Fruit fly (Drosophila melanogaster): ENCODE measurements around the gene GstZ1.

Gene GstZ1

DNA sequence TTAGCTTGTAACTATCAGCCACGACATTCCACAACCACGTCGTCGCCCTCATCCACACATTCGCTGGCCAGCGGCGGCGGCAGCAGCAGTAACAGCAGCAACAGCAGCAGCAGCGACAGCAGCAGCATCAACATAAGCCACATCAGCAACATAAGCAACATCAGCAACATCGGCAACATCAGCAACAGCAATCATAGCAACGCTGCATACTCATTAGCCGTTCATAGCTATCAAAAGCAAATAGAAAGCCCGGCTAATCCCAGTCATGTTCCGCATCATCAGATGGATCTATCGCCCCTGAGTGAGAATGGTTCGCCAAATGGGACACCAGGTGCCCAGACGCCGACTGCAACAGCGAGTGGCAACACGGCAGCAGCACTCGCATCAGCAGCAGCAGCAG is 15.2 kb downstream of the GstZ1 start:
- no peak for TF ChIP-seq N (GFP tag; optimal IDR thresholded peaks at IDR 0.05)
- peak; percentile 95 for TF ChIP-seq Dfd (GFP tag; optimal IDR thresholded peaks at IDR 0.05)

dm6 chr3R:9437618-9438017 is 18.7 kb downstream of the GstZ1 start:
- TF ChIP-seq Hr83 (GFP tag; optimal IDR thresholded peaks at IDR 0.05; ENCODE audit: poor library complexity, severe bottlenecking) (no peak), foxo (GFP tag; optimal IDR thresholded peaks at IDR 0.05) (no peak), usp (GFP tag; optimal IDR thresholded peaks at IDR 0.05) (no peak), Sp1 (GFP tag; optimal IDR thresholded peaks at IDR 0.05) (no peak), N (GFP tag; optimal IDR thresholded peaks at IDR 0.05) (no peak), jim (GFP tag; optimal IDR thresholded peaks at IDR 0.05) (no peak)

dm6 chr3R:9436358-9436972 is 19.9 kb downstream of the GstZ1 start:
- TF ChIP-seq CrebA (GFP tag; optimal IDR thresholded peaks at IDR 0.05; ENCODE audit: borderline replicate concordance) = peak; percentile 27
- peak; percentile 34 for TF ChIP-seq h (GFP tag; optimal IDR thresholded peaks at IDR 0.05)
- no peak for TF ChIP-seq Abd-B (GFP tag; optimal IDR thresholded peaks at IDR 0.05)
- peak; percentile 88 to 93 for TF ChIP-seq dl (GFP tag; optimal IDR thresholded peaks at IDR 0.05; ENCODE audit: insufficient read depth in 1 of 2, partially characterized antibody in 2 of 2)
- TF ChIP-seq HLH106 (tag; optimal IDR thresholded peaks at IDR 0.05) = no peak
- peak; percentile 8 for TF ChIP-seq OdsH (GFP tag; optimal IDR thresholded peaks at IDR 0.05)
- TF ChIP-seq woc (GFP tag; optimal IDR thresholded peaks at IDR 0.05) = no peak
- TF ChIP-seq Jra (GFP tag; optimal IDR thresholded peaks at IDR 0.05) = peak; percentile 9
- TF ChIP-seq jim (GFP tag; optimal IDR thresholded peaks at IDR 0.05) = no peak
- TF ChIP-seq Dfd (GFP tag; optimal IDR thresholded peaks at IDR 0.05) = no peak
- TF ChIP-seq br (GFP tag; optimal IDR thresholded peaks at IDR 0.05) = no peak
- no peak for TF ChIP-seq Myc (optimal IDR thresholded peaks at IDR 0.05)
- TF ChIP-seq Hnf4 (GFP tag; optimal IDR thresholded peaks at IDR 0.05) = no peak
- TF ChIP-seq Rel (GFP tag; optimal IDR thresholded peaks at IDR 0.05) = no peak
- TF ChIP-seq Rel (tag; optimal IDR thresholded peaks at IDR 0.05) = no peak
- TF ChIP-seq Dif (GFP tag; optimal IDR thresholded peaks at IDR 0.05; ENCODE audit: partially characterized antibody) = peak; percentile 96
- no peak for TF ChIP-seq Hr78 (GFP tag; optimal IDR thresholded peaks at IDR 0.05)
- no peak for TF ChIP-seq sv (GFP tag; optimal IDR thresholded peaks at IDR 0.05)
- TF ChIP-seq Hr83 (GFP tag; optimal IDR thresholded peaks at IDR 0.05; ENCODE audit: poor library complexity, severe bottlenecking) = peak; percentile 20
- TF ChIP-seq Vsx2 (GFP tag; optimal IDR thresholded peaks at IDR 0.05; ENCODE audit: partially characterized antibody) = peak; percentile 60
- TF ChIP-seq psq (GFP tag; optimal IDR thresholded peaks at IDR 0.05) = peak; percentile 31
- TF ChIP-seq usp (GFP tag; optimal IDR thresholded peaks at IDR 0.05) = no peak
- TF ChIP-seq CG9705 (GFP tag; optimal IDR thresholded peaks at IDR 0.05) = no peak
- TF ChIP-seq foxo (GFP tag; optimal IDR thresholded peaks at IDR 0.05) = peak in 1 of 2 experiments; percentile 17
- no peak for TF ChIP-seq pan (optimal IDR thresholded peaks at IDR 0.05)
- TF ChIP-seq ey (GFP tag; optimal IDR thresholded peaks at IDR 0.05) = no peak
- TF ChIP-seq dmrt93B (GFP tag; optimal IDR thresholded peaks at IDR 0.05) = no peak
- no peak for TF ChIP-seq rgr (GFP tag; optimal IDR thresholded peaks at IDR 0.05)
- no peak for TF ChIP-seq CG32264 (GFP tag; optimal IDR thresholded peaks at IDR 0.05)
- TF ChIP-seq brk (GFP tag; optimal IDR thresholded peaks at IDR 0.05) = no peak
- TF ChIP-seq dsf (GFP tag; optimal IDR thresholded peaks at IDR 0.05; ENCODE audit: borderline replicate concordance) = no peak

DNA sequence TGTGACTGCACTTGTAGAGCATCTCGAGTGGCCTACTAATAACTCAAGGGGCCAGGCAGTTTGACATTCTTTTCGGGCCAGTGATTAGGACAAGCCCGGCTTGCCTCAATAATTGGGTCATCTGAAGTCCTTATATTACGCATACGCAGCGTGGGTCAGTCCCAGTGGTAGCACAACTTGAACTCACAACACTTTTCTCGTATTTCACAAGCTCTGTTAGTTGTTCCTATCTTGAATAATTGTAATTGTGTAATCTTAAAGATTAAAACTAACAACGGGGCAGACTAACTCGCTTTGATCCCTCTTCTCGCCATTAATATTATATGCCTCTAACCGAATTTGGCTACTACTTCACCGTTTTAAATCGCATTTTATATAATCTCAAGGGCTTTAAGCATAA is 20.4 kb downstream of the GstZ1 start:
- TF ChIP-seq Dfd (GFP tag; optimal IDR thresholded peaks at IDR 0.05) (no peak), Sp1 (GFP tag; optimal IDR thresholded peaks at IDR 0.05) (no peak), dsf (GFP tag; optimal IDR thresholded peaks at IDR 0.05; ENCODE audit: borderline replicate concordance) (no peak), fru (GFP tag; optimal IDR thresholded peaks at IDR 0.05) (no peak), Abd-B (GFP tag; optimal IDR thresholded peaks at IDR 0.05) (no peak), tai (GFP tag; optimal IDR thresholded peaks at IDR 0.05) (no peak), CG9705 (GFP tag; optimal IDR thresholded peaks at IDR 0.05) (no peak), h (GFP tag; optimal IDR thresholded peaks at IDR 0.05) (no peak), lola (GFP tag; optimal IDR thresholded peaks at IDR 0.05) (no peak), psq (GFP tag; optimal IDR thresholded peaks at IDR 0.05) (no peak), br (GFP tag; optimal IDR thresholded peaks at IDR 0.05) (no peak), GATAd (GFP tag; optimal IDR thresholded peaks at IDR 0.05) (no peak), Myc (optimal IDR thresholded peaks at IDR 0.05) (no peak), CrebA (GFP tag; optimal IDR thresholded peaks at IDR 0.05; ENCODE audit: borderline replicate concordance) (no peak), jim (GFP tag; optimal IDR thresholded peaks at IDR 0.05) (no peak), pan (optimal IDR thresholded peaks at IDR 0.05) (no peak)

Measured in whole organism, wandering third instar larva.